Worm (Caenorhabditis elegans) whole organism, midembryonic: Measurements from ENCODE around the gene rgs-3.
A peak's percentile ranks its signal among the peaks of the same experiment; 100 is the strongest.

Source experiments
- T22C8.4 ChIP-seq: fragments of 200-800 bp; sonication (Bioruptor generic); IDR thresholded peaks from 2 replicates; pipeline ENCODE4 v1.3.6; 2022; ENCODE audit warnings: missing genetic modification characterization, missing compliant biosample characterization
- cog-1 ChIP-seq: sonication (generic microtip); optimal IDR thresholded peaks from 2 replicates; lab custom pipeline; 2016; ENCODE audit warnings: missing genetic modification characterization, missing compliant biosample characterization
- flt-1 ChIP-seq: fragments of 200-800 bp; sonication (Bioruptor generic); IDR thresholded peaks from 2 replicates; pipeline ENCODE4 v1.3.6; 2022; ENCODE audit warnings: missing genetic modification characterization, missing compliant biosample characterization
- klf-2 ChIP-seq: fragments of 200-800 bp; sonication (Bioruptor generic); conservative IDR thresholded peaks from 2 replicates; pipeline ENCODE4 v1.3.6; 2022; ENCODE audit warnings: missing genetic modification reagents, missing genetic modification characterization, missing compliant biosample characterization
- med-1 ChIP-seq: sonication (generic microtip); optimal IDR thresholded peaks from 2 replicates; lab custom pipeline; 2017; ENCODE audit warnings: missing genetic modification characterization, mild to moderate bottlenecking, missing compliant biosample characterization, antibody characterized with exemption, missing genetic modification reagents; ENCODE audit not compliant: insufficient read depth
- ref-1 ChIP-seq: fragments of 200-800 bp; sonication (Bioruptor generic); conservative IDR thresholded peaks from 2 replicates; pipeline ENCODE4 v1.3.6; 2022; ENCODE audit warnings: missing genetic modification reagents, missing genetic modification characterization, missing compliant biosample characterization
- tab-1 ChIP-seq: fragments of 200-800 bp; sonication (Bioruptor generic); IDR thresholded peaks from 2 replicates; pipeline ENCODE4 v1.3.6; 2022; ENCODE audit warnings: missing genetic modification characterization, missing compliant biosample characterization
- ztf-23 ChIP-seq: fragments of 200-800 bp; sonication (Bioruptor generic); IDR thresholded peaks from 2 replicates; pipeline ENCODE4 v1.3.6; 2022; ENCODE audit warnings: missing genetic modification reagents, missing genetic modification characterization, missing compliant biosample characterization
- ztf-29 ChIP-seq: fragments of 200-800 bp; sonication (Bioruptor generic); IDR thresholded peaks from 2 replicates; pipeline ENCODE4 v1.3.6; 2022; ENCODE audit warnings: missing genetic modification reagents, missing genetic modification characterization, missing compliant biosample characterization

Gene rgs-3

DNA sequence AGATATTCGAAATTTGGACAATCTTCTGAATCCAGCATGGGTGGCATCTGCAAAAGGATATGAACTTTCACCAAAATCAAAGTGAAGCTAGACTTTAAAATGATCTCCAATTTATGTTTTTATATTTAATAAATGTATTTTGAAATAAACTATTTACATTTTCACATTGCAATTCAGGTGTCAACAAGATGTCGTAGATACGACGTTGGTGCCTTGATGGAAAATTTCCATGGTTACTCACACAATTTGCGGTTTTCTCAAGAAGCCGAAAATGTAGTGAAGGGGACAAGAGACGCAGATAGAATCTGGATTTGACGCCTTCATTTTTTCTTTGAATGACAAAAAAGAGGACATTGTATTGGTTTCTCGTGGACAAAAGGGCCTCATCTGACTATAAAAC is at the start of gene rgs-3:
Gene rgs-3 (plus strand): TSS at position 301 of the 400 bp plus-strand sequence.
- TF ChIP-seq cog-1 (tag; lab: Kevin White, UChicago) (no peak), ztf-29 (GFP tag; lab: Robert Waterston, UW) (no peak), ref-1 (no peak)

DNA sequence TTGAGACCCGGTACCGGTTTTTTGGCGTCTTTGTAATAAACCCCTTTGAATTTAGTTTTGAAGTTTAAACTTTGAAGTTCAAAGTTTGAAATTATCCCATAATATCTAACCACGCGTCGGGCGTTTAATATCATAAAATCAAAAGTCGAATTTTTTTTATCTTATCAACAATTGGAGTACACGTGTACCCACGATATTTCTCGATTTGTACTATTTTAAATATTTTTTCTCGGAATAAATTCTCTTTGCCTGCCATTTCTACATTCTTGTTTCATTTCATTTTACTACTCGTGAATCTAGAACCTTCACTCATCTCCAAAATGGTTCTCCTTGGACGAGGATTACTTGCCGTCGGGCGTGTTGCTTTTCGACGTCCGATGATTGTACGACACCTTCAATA is 49.5 kb upstream of the rgs-3 start, which contains the start of gene gldc-1:
Gene gldc-1 (plus strand): TSS at position 301 of the 400 bp plus-strand sequence.
- TF ChIP-seq tab-1 (GFP tag; lab: Robert Waterston, UW): no peak
- TF ChIP-seq med-1: no peak
- no peak for TF ChIP-seq ztf-29 (GFP tag; lab: Robert Waterston, UW)

ce11 chrII:6055927-6056326 is 43.7 kb upstream of the rgs-3 start, which contains the start of gene R12C12.7:
R12C12.7 (minus strand) TSS chrII:6055985.
- no peak for TF ChIP-seq ztf-29 (GFP tag; lab: Robert Waterston, UW)
- TF ChIP-seq ref-1: no peak
- TF ChIP-seq T22C8.4 (GFP tag; lab: Robert Waterston, UW): no peak
- no peak for TF ChIP-seq med-1
- TF ChIP-seq klf-2 (GFP tag; lab: Robert Waterston, UW): no peak
- no peak for TF ChIP-seq cog-1 (tag; lab: Kevin White, UChicago)
- TF ChIP-seq flt-1 (GFP tag; lab: Robert Waterston, UW): no peak
- no peak for TF ChIP-seq ztf-23
- no peak for TF ChIP-seq tab-1 (GFP tag; lab: Robert Waterston, UW)

ce11 chrII:6061495-6061894 is 38.1 kb upstream of the rgs-3 start:
- TF ChIP-seq cog-1 (tag; lab: Kevin White, UChicago): peak; percentile 60
- no peak for TF ChIP-seq T22C8.4 (GFP tag; lab: Robert Waterston, UW)
- TF ChIP-seq ztf-23: peak; percentile 77

DNA sequence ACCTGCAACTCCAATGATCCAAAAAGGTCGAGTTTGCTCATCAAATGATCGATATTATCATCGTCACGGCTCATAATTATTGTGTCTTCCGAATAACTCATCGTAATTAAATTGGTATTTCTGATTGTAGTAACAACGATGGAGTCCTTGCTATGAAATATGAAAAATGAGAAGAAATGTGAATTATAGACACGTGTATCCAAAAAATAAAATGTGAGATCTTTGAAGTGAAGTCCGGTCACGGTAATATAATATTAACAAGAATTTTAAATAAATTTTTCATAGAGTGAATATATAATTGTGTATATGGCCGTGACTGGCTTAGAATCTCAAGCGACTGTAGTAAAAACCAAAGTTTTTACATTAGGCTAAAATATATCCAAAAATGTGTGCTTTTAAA is 32.5 kb upstream of the rgs-3 start, which contains the start of gene H12I13.1:
Gene H12I13.1 (minus strand): TSS at position 101 of the 400 bp plus-strand sequence.
- TF ChIP-seq klf-2 (GFP tag; lab: Robert Waterston, UW) (no peak), tab-1 (GFP tag; lab: Robert Waterston, UW) (no peak), ztf-29 (GFP tag; lab: Robert Waterston, UW) (no peak), cog-1 (tag; lab: Kevin White, UChicago) (no peak), ref-1 (no peak), ztf-23 (no peak), flt-1 (GFP tag; lab: Robert Waterston, UW) (no peak), T22C8.4 (GFP tag; lab: Robert Waterston, UW) (no peak), med-1 (no peak)

DNA sequence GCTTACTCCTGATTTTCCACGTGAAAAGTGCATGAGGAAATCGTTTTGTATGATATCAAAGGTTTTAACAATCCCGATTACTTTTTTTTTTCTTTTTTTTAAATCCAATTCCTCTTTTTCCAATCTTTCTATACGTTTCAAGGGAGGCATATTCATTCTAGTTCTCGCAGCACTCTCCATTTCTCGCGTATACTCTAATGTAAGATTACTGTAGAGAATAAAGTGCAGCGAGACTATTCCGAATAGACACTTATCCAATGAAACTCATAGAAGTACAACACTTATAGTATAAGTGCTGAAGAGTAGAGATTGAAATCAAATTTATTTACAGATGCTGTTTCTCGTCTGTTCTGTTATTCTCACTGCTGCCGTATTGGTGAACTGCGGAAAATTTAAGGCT is 22.0 kb upstream of the rgs-3 start, which contains the start of gene H12I13.6:
Gene H12I13.6 (plus strand): TSS at position 301 of the 400 bp plus-strand sequence.
- no peak for TF ChIP-seq tab-1 (GFP tag; lab: Robert Waterston, UW)
- no peak for TF ChIP-seq ref-1
- TF ChIP-seq klf-2 (GFP tag; lab: Robert Waterston, UW): no peak
- TF ChIP-seq ztf-29 (GFP tag; lab: Robert Waterston, UW): no peak
- no peak for TF ChIP-seq flt-1 (GFP tag; lab: Robert Waterston, UW)
- no peak for TF ChIP-seq cog-1 (tag; lab: Kevin White, UChicago)
- TF ChIP-seq T22C8.4 (GFP tag; lab: Robert Waterston, UW): no peak
- no peak for TF ChIP-seq med-1
- TF ChIP-seq ztf-23: no peak

DNA sequence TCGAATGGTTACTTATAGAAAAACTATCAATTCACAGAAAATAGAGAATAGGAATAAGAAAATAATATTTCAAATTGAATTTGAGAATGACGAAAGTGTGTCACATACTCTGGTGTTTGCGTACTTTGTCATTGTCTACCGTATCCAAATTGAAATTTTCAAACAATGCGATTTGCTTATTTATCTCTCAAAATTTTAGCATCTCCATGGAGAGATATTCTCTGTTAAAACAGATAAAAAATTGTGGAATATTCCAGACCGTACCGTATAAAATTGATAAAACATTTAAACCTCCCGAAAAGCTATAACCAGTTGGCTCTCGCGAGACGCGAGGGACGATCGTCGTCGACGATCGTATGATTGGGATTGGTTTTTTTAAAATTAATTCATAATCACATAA is 18.9 kb upstream of the rgs-3 start, which contains the start of gene fbf-1:
Gene fbf-1 (minus strand): TSS at position 101 of the 400 bp plus-strand sequence.
- TF ChIP-seq med-1 (no peak), klf-2 (GFP tag; lab: Robert Waterston, UW) (no peak), cog-1 (tag; lab: Kevin White, UChicago) (no peak)

- TF ChIP-seq tab-1 (GFP tag; lab: Robert Waterston, UW) (no peak), cog-1 (tag; lab: Kevin White, UChicago) (no peak), T22C8.4 (GFP tag; lab: Robert Waterston, UW) (no peak), flt-1 (GFP tag; lab: Robert Waterston, UW) (no peak), ref-1 (no peak), med-1 (no peak), ztf-29 (GFP tag; lab: Robert Waterston, UW) (no peak), ztf-23 (no peak), klf-2 (GFP tag; lab: Robert Waterston, UW) (no peak)
Observed at ce11 chrII:6082620-6083019, 17.0 kb upstream of the rgs-3 start, which contains the start of gene F21H12.3. F21H12.3 (plus strand) TSS chrII:6082920.

DNA sequence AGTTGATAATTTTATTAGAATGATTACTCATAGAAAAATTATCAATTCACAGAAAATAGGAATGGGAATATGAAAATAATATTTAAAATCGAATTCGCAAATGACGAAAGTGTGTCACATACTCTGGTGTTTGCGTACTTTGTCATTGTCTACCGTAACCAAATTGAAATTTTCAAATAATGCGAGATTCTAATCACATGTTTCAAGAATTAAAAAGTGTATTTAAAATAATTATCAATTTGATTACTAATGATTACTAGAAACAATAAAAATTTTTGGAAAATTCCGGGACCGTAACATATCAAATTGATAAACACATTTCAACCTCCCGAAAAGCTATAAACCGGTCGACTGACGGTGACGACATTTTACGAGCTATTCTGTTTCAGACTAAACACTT is 8.2 kb upstream of the rgs-3 start, which contains the start of the genes fbf-2 and nspg-3:
Gene fbf-2 (minus strand): TSS at position 101 of the 400 bp plus-strand sequence.
Gene nspg-3 (plus strand): TSS at position 388 of the 400 bp plus-strand sequence.
- TF ChIP-seq cog-1 (tag; lab: Kevin White, UChicago): no peak
- no peak for TF ChIP-seq T22C8.4 (GFP tag; lab: Robert Waterston, UW)
- no peak for TF ChIP-seq klf-2 (GFP tag; lab: Robert Waterston, UW)
- TF ChIP-seq med-1: no peak
- TF ChIP-seq flt-1 (GFP tag; lab: Robert Waterston, UW): no peak
- TF ChIP-seq ztf-29 (GFP tag; lab: Robert Waterston, UW): no peak

- TF ChIP-seq flt-1 (GFP tag; lab: Robert Waterston, UW) (0 out of 2 replicates have a peak, but pooled peaks have one; percentile 47), cog-1 (tag; lab: Kevin White, UChicago) (no peak), T22C8.4 (GFP tag; lab: Robert Waterston, UW) (0 out of 2 replicates have a peak, but pooled peaks have one; percentile 17), ref-1 (no peak), tab-1 (GFP tag; lab: Robert Waterston, UW) (no peak), ztf-29 (GFP tag; lab: Robert Waterston, UW) (no peak), med-1 (no peak), ztf-23 (no peak), klf-2 (GFP tag; lab: Robert Waterston, UW) (no peak)
Observed at ce11 chrII:6097441-6097840, 2.2 kb upstream of the rgs-3 start, which contains the start of the genes tpp-2 and rbbp-5. tpp-2 (minus strand) TSS chrII:6097597. rbbp-5 (plus strand) TSS chrII:6097830.
